Fruit fly (Drosophila melanogaster): ENCODE data around the gene CG1544.

The CG1544 gene

dm6 chr3R:31218997-31219992 lies 22.6 kb downstream of the CG1544 start, which contains the start of gene ATPsynC (continued):
- TF ChIP-seq E2f1 (GFP tag; IDR thresholded peaks at IDR 0.05) (no peak), vfl (GFP tag; optimal IDR thresholded peaks at IDR 0.05) (no peak), nerfin-2 (GFP tag; IDR thresholded peaks at IDR 0.05; ENCODE audit: partially characterized antibody) (no peak), CG17568 (GFP tag; optimal IDR thresholded peaks at IDR 0.05) (no peak), Hr78 (GFP tag; optimal IDR thresholded peaks at IDR 0.05) (peak in 1 of 2 experiments; percentile 17), CG32767 (GFP tag; IDR thresholded peaks at IDR 0.05) (no peak), gem (tag; optimal IDR thresholded peaks at IDR 0.05) (peak; percentile 57), CG42726 (GFP tag; IDR thresholded peaks at IDR 0.05; ENCODE audit: partially characterized antibody) (no peak), fu2 (GFP tag; optimal IDR thresholded peaks at IDR 0.05) (peak; percentile 61), Xbp1 (GFP tag; optimal IDR thresholded peaks at IDR 0.05) (no peak), CG12071 (GFP tag; optimal IDR thresholded peaks at IDR 0.05) (peak; percentile 57), az2 (GFP tag; optimal IDR thresholded peaks at IDR 0.05) (peak; percentile 93), hth (optimal IDR thresholded peaks at IDR 0.05) (no peak), BEAF-32 (GFP tag; optimal IDR thresholded peaks at IDR 0.05) (peak; percentile 71), CHES-1-like (GFP tag; optimal IDR thresholded peaks at IDR 0.05) (no peak), aop (GFP tag; IDR thresholded peaks at IDR 0.05) (no peak), NC2β (GFP tag; optimal IDR thresholded peaks at IDR 0.05) (peak; percentile 69), CG10565 (GFP tag; optimal IDR thresholded peaks at IDR 0.05) (no peak), sna (GFP tag; IDR thresholded peaks at IDR 0.05; ENCODE audit: partially characterized antibody) (no peak), zen2 (GFP tag; IDR thresholded peaks at IDR 0.05; ENCODE audit: partially characterized antibody) (no peak), Kr (GFP tag; optimal IDR thresholded peaks at IDR 0.05) (no peak), B-H2 (GFP tag; optimal IDR thresholded peaks at IDR 0.05) (peak; percentile 45), bsh (GFP tag; optimal IDR thresholded peaks at IDR 0.05) (peak in 1 of 2 experiments; percentile 53), wdn (GFP tag; IDR thresholded peaks at IDR 0.05) (no peak), sens-2 (GFP tag; IDR thresholded peaks at IDR 0.05) (no peak), usp (GFP tag; optimal IDR thresholded peaks at IDR 0.05) (no peak), tin (GFP tag; optimal IDR thresholded peaks at IDR 0.05) (peak; percentile 31), Oaz (GFP tag; IDR thresholded peaks at IDR 0.05) (no peak), CG5180 (GFP tag; optimal IDR thresholded peaks at IDR 0.05) (no peak), CG7786 (GFP tag; optimal IDR thresholded peaks at IDR 0.05) (peak; percentile 48), CG10267 (tag; optimal IDR thresholded peaks at IDR 0.05) (peak; percentile 67), croc (GFP tag; conservative IDR thresholded peaks at IDR 0.05) (no peak), chinmo (GFP tag; IDR thresholded peaks at IDR 0.05; ENCODE audit: partially characterized antibody) (no peak), CG3281 (GFP tag; optimal IDR thresholded peaks at IDR 0.05) (peak; percentile 57), CG3726 (GFP tag; IDR thresholded peaks at IDR 0.05) (no peak), klu (GFP tag; IDR thresholded peaks at IDR 0.05) (no peak), CG10366 (GFP tag; IDR thresholded peaks at IDR 0.05) (no peak), ttk (GFP tag; IDR thresholded peaks at IDR 0.05) (no peak), nau (GFP tag; optimal IDR thresholded peaks at IDR 0.05) (peak; percentile 61), CG4820 (GFP tag; optimal IDR thresholded peaks at IDR 0.05) (peak; percentile 29), trem (tag; optimal IDR thresholded peaks at IDR 0.05) (peak; percentile 81), zfh1 (GFP tag; IDR thresholded peaks at IDR 0.05) (no peak), danr (GFP tag; IDR thresholded peaks at IDR 0.05) (no peak), CG8765 (GFP tag; IDR thresholded peaks at IDR 0.05) (no peak), CG4404 (GFP tag; IDR thresholded peaks at IDR 0.05) (no peak), Ssrp (tag; optimal IDR thresholded peaks at IDR 0.05) (peak; percentile 1), zfh2 (GFP tag; optimal IDR thresholded peaks at IDR 0.05) (peak; percentile 16), CG32532 (GFP tag; IDR thresholded peaks at IDR 0.05) (no peak), CG12236 (GFP tag; optimal IDR thresholded peaks at IDR 0.05) (no peak)
